Worm (Caenorhabditis elegans): ENCODE results near the gene T14A8.2.

ce11 chrIV:7796432-7797113 lies 25.9 kb downstream of the T14A8.2 start, which contains the start of gene sgo-1:
- TF ChIP-seq ztf-11 (tag; optimal IDR thresholded peaks at IDR 0.05) (no peak), nhr-12 (tag; optimal IDR thresholded peaks at IDR 0.05) (no peak), tbx-8 (GFP tag; optimal IDR thresholded peaks at IDR 0.05) (no peak), nhr-237 (tag; optimal IDR thresholded peaks at IDR 0.05) (no peak), flh-1 (GFP tag; optimal IDR thresholded peaks at IDR 0.05) (no peak), pha-4 (tag; optimal IDR thresholded peaks at IDR 0.05) (no peak), mls-2 (tag; optimal IDR thresholded peaks at IDR 0.05) (no peak), unc-120 (tag; optimal IDR thresholded peaks at IDR 0.05; ENCODE audit: poor library complexity, severe bottlenecking) (no peak)
